Fruit fly (Drosophila melanogaster) whole organism, larva: ENCODE results near the gene ATPsynepsilonL.
A peak's percentile ranks its signal among the peaks of the same experiment; 100 is the strongest.

Experiments
- noc ChIP-seq: fragments of 200-800 bp; sonication (Bioruptor generic); optimal IDR thresholded peaks from 3 replicates; lab custom pipeline; 2019; ENCODE audit warnings: missing biosample characterization, mild to moderate bottlenecking, missing genetic modification characterization, moderate library complexity

ATPsynepsilonL gene

DNA sequence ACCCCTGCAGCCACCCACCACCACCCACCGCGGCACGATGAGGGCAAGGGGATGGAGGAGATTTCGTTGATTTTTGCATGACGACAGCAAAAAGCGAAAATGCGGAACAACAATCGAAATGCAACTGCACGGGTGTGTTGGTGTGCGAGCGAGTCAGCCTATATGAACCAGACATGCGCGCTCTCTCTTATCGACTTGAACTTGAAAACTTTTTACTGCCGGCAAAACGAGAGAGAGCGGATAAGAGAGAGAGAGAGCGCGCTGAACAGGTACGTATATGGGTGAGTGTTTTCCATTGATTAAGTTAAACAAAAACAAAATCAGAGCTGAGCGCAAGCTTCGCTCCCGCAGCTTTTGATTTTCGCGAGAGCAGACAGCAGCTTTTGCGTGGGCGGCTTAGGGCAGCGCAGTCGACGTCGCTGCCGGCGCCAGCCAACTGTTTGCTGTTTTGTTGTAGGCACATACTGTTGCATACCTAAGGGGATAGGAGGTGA is 32.4 kb upstream of the ATPsynepsilonL start:
- TF ChIP-seq noc (tag; lab: Kevin White, UChicago): no peak

DNA sequence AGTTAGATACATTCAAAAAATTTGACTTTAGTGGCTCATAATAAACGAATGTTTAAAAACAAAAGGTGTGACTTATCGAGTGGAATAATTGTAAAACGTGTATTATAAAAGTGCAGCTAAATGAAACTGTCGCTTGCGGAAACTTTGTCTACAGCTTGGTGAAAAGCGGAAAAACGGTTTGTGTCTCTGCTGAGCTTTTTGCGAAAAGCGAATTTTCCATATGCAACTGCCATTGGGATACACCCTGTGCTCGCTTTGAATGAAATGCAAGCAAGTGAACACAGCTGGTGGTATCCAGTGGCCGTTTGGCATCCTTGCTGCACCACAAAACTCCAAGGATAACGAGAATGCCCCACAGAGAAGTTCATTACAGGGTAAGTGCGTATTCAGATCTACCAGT is 30.7 kb upstream of the ATPsynepsilonL start:
- no peak for TF ChIP-seq noc (tag; lab: Kevin White, UChicago)

DNA sequence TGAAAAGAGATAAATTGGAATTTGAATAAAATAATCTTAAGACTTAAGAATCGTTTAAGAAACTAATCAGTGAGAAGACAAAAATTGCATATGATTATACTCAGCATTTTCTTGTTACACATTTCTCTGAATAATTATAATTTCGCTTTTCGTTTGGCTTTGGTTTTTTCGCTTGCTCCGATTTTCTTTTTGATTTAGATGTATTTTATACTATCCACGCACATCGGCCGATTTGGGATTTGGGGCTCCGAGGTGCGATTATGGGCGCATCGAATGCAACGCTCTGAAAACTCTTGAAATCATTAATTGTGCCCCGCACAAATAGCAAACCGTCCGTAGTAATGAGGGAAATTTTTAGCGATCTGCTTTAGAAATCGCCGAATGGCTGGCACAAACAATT is 30.1 kb upstream of the ATPsynepsilonL start:
- TF ChIP-seq noc (tag; lab: Kevin White, UChicago): no peak

DNA sequence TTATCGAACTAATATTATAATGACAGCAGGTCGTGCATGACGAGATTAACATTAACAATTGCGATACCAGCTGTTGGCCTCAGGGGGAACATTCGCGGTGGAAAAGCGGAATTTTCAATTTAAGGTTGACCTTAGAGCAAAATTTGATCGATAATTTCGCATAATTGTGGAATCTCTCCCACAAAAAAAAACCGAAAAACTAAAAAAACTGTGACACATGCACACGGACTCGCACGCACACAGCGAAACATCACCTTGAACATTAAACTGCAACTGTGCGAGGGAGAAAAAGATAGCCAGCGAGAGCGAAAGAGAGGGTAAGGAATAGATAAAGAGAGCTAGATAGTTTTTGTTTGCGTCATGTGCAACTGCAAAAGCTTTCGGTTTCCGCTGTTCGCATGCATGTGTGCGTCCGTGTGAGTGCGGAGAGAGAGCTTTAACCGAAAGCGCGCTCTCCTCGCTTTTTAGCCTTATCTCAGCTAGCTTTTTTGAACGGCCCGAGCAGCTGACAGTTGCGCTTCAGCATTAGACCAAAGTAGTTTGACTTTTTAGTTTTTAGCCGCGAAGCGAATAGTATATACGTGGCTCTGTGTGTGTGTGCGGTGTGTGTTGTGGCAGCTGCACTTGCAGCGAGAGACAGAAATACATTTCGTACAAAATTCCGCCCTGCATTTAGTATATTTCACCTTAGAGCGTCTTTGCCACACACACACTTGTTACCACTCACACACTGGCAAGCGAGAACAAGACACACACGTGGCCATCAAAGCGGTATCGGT is 28.1 kb upstream of the ATPsynepsilonL start:
- peak; percentile 24 for TF ChIP-seq noc (tag; lab: Kevin White, UChicago)

DNA sequence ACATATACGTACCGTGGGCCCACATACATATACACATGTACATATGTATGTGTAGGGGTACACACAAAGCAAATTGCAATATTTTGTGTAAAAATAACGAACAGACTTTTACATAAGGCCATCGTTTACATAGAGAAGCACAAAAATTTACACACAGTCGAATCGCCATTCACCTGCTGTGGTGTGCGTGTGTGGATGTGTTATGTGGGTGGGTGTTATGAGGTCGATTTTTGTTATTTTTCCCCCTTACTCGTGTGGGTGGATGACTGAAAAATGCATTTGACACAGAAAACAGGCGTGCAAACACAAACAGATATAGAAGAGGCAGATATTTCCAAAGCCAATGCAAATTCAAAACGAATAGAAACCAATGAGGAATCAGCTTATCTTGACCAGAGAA is 26.5 kb upstream of the ATPsynepsilonL start:
- TF ChIP-seq noc (tag; lab: Kevin White, UChicago): no peak

DNA sequence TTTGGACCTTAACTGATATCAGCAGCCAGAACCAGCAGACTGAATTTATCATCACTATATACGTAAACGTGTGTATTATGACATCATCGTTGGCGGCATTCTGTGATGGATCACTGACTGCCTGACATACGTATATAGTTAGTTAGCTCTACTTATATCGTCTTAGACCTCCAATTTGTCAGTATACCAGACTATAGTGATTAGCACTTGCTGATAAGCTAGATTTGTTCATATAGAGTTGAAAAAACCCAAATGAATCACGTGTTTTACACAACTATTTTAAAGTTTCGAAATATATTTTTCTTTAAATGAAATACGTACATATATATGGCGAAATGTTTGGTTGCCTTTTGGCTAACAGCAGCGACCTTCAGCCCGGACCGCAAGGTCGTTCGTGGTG is 25.8 kb upstream of the ATPsynepsilonL start:
- TF ChIP-seq noc (tag; lab: Kevin White, UChicago): no peak

DNA sequence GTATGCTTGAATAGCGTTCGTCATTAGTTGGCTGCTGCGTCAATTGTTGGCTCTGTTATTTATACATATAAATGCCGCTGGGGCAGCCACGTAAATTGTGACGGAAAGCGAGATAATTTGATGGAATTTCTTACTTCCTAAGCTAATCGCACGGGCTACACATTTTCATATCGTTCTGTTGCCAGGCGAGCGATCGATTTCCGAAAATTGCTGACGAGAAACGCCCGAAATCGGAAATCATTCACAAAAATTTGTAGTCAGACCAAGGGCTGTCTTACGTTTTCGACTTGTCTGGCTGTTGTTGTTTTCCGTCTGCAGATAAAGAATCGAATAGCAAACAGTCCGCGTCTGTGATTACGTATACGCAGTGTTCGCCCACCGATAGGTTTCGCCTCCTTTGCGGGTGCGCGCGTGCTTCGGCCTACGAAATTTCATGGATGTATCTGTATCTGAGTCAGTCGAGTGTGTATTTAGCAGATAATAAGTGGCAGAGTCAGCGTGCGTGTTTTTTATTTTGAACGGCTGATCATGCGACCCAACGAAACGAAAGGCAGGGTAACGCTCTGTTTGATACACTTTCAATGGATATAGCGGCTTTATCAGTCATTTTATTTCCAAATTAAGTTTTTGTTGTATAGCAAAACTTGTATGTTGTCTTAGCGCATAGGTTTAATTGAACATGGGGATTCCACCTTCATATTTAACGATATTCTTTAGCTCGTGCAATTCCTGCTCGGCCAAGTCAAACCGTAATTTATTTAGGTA is 23.9 kb upstream of the ATPsynepsilonL start:
- peak; percentile 73 for TF ChIP-seq noc (tag; lab: Kevin White, UChicago)

DNA sequence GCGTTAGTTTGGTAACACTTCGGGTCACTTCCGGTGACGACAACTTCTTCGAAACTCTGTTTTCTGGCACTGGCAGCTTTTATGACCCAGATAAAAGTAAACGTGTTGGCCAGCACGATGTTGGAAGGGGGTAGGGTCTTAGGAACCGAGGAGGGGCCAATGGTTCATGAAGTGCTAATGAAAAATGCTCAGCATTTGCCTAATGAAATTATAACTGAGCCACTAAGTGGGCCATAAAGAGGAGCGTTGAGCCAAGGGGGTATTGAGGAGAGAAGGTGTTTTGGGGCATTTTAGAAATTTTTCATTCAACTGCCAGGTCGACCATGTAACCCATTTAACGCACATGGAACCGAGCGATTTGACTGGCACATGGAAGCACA is 23.3 kb upstream of the ATPsynepsilonL start:
- no peak for TF ChIP-seq noc (tag; lab: Kevin White, UChicago)

DNA sequence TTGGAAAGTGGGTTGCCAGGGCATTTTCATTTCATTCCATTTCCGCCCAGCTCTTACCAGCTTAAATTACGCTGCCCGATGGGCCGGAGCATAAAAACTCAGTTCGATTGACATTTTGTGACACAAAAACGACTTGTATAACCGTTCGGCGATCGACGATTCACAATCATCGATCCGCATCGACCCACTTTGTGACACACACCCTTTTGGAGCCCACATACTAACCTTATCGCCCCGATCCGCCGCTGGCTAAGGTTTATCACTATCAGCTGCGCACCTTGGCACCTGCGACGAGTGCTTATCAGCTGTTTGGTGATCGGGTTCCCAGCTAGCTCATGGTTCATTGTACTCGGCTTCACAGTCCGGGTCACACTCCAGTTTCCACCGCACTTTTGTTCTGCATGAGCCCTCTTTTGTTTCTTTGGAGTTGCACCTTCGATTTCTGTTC is 22.1 kb upstream of the ATPsynepsilonL start:
- peak; percentile 54 for TF ChIP-seq noc (tag; lab: Kevin White, UChicago)

DNA sequence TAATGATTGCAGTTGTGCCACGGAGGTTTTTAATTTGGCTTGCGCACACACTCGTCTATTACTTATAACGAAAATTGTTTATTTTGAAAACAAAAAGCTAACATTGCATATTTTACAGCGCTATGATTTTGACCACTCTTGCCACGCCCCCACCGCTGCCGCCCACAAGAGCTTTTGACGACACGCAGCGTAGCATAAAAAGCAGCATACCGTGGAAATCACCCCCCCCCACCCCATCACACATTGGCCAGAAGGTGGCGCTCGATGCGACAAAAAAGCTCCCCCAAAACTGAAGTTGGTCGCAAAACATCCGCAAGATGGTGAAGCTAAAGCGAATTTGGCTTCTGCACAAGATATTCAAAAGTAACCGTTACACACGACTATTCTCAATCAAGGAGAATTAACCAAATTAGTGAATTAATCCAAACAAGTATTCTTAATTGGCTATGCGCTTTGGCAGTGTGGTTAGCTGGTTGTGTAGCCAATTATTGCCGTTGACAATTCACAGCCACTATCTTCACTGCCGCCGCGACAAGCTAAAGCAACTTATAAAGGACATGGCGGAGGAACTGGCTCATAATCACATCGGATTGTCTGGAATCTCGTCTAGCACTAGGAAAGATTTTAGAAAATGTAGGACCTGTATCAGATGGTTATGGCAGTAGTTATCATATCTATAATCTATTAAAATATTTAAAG is 20.9 kb upstream of the ATPsynepsilonL start:
- TF ChIP-seq noc (tag; lab: Kevin White, UChicago): no peak

DNA sequence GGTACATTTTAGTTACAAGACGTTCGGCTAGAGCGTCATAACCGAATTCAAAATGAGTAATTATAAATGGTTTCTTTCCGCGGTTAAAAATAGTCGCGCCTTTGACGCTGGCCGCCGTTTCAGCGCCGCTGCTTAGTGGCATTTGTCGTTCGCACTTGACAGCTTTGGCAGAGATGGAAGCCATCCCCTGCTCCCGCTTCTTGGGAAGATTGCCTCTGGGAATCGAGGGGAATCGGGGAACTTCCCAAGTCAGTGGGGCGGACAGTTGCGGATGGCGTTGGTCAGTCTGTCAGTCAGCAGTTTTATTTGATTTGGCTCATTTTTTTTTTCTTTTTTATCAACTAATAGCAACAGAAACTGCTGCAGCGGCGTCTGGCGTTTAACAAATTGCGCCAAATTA is 14.8 kb upstream of the ATPsynepsilonL start:
- no peak for TF ChIP-seq noc (tag; lab: Kevin White, UChicago)

DNA sequence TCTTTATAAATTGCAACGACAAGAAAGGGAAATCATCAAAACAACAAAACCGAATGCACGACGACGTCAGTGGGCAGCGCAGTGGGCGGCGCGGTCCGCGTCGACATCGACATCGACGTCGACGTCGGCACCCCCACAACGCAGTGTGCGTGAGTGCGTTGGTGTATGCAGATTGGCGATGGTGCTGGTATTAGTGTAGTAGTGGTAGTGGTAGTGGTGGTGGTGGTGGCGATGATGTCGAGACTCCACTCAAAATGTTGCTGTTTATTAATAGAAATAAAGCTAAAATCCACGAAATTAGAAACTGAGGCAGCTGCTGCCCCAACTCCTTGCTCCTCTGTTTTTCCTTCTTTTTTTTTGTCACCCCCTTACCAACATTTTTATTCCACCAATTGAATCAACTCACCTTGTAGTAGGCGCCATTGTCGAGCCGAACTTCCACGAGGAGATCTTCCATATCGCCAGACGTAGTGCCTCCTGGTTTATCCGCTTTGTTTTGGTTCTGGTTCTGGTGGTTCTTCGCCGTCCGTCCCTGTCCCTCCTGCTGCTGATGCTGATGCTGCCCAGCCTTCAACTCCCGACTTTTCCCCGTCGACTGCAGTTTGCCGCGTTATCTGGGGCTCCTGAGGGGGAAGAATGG is 13.2 kb upstream of the ATPsynepsilonL start:
- TF ChIP-seq noc (tag; lab: Kevin White, UChicago): no peak

DNA sequence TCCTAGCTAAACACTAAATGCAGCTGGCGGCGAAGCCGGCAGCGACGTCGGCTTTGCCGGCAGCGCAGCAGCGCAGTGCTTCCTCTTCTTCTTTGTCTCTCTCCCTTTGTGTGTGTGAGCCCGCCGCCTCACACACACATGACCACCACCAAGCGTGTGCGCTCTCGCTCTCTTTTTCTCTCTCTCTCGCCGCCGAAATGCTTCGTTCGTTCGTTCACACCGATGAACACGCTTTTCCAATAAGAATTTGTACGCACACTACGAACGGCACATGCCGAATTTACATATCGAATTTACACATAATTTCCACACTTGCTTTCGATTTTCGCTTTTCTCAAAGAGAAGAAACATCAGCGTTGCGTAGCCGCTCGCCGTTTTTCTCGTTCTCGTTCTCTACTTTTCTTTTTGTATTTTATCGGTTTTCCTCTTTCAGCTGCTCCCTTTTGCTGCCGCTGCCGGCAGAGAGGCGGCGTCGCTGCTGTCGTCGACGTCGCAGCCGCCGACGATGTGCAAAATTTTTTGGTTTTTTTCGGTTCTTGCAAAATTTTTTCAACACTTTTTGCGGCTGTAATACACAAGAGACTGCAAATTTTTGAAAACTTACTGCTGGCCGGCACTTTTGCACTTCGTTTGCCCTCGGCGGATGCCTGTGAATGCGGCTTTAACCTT is 12.2 kb upstream of the ATPsynepsilonL start:
- TF ChIP-seq noc (tag; lab: Kevin White, UChicago): no peak

DNA sequence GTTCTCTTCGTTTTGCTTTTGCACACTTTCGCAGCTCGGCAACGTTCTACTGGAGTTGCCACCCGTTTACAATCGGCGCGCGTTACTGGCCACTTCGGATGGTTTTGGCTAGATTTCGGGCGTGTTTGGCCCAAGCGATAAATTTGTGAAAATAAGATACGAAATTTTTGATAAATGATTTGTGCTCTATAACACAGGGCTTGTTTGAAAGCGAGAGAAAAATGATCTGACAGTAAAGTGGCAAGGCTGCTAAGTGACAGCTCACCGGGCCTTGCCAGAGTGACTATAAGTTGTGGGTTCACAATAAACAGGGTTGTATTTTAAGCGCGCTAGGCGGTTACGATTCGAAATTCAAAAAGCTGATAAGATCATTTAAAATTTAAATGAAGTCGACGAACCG is 11.6 kb upstream of the ATPsynepsilonL start, which contains the start of gene Fmr1:
Gene Fmr1, minus strand, starts transcription at position 184 of the 400 bp plus-strand sequence.
- TF ChIP-seq noc (tag; lab: Kevin White, UChicago): no peak
